Worm (Caenorhabditis elegans): ENCODE data around the gene dct-19.

DNA sequence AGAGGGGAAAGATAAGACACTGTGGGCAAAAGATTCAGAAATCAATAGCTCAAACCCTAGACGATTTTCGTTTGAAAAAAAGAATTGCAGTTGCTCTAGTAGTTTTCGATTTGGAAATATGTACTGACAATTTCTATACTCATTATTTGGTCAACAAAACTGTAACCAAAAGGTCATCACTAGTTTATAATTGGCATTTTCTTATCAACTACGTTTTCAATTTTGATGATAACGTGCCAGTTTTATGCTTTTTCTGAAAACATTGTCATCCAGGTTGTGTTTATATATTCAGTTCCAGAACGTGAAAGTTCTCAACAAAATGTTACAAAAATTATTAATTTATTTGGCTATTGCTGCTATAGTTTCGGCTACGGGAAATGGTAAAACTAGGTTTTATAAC is 19.8 kb downstream of the dct-19 start, which contains the start of gene F55G11.8:
- TF ChIP-seq nhr-232 (tag; optimal IDR thresholded peaks at IDR 0.05) (no peak), ztf-16 (tag; optimal IDR thresholded peaks at IDR 0.05) (no peak), ama-1 (optimal IDR thresholded peaks at IDR 0.05) (no peak), unc-55 (GFP tag; optimal IDR thresholded peaks at IDR 0.05) (no peak), ceh-34 (tag; optimal IDR thresholded peaks at IDR 0.05) (no peak), ceh-14 (tag; optimal IDR thresholded peaks at IDR 0.05) (no peak), ceh-9 (tag; optimal IDR thresholded peaks at IDR 0.05) (no peak), pha-4 (tag; optimal IDR thresholded peaks at IDR 0.05) (no peak), lin-11 (tag; optimal IDR thresholded peaks at IDR 0.05) (no peak), npax-4 (tag; optimal IDR thresholded peaks at IDR 0.05) (no peak), pag-3 (tag; optimal IDR thresholded peaks at IDR 0.05; ENCODE audit: borderline replicate concordance) (no peak), K09A11.1 (tag; optimal IDR thresholded peaks at IDR 0.05; ENCODE audit: insufficient read depth) (no peak)

Measured in whole organism, late embryonic.